Fruit fly (Drosophila melanogaster) whole organism, pupa: ENCODE measurements around the gene CG17325.

Source experiments
- CG10348 ChIP-seq: fragments of 200-800 bp; sonication (Bioruptor generic); IDR thresholded peaks from 2 replicates; pipeline ENCODE4 v1.3.6; 2022; ENCODE audit warnings: missing biosample characterization, missing genetic modification characterization
- CG12605 ChIP-seq: fragments of 200-800 bp; sonication (Bioruptor generic); IDR thresholded peaks from 2 replicates; pipeline ENCODE4 v1.3.6; 2022; ENCODE audit warnings: missing biosample characterization, missing genetic modification characterization
- CG13204 ChIP-seq: fragments of 200-800 bp; sonication (Bioruptor generic); optimal IDR thresholded peaks from 2 replicates; lab custom pipeline; 2018; ENCODE audit warnings: missing biosample characterization, mild to moderate bottlenecking, missing genetic modification characterization, moderate library complexity
- CG14655 ChIP-seq: fragments of 200-800 bp; sonication (Bioruptor generic); optimal IDR thresholded peaks from 3 replicates; lab custom pipeline; 2017; ENCODE audit warnings: mild to moderate bottlenecking, missing biosample characterization, missing genetic modification reagents, missing genetic modification characterization
- CG15710 ChIP-seq: fragments of 200-800 bp; sonication (Bioruptor generic); optimal IDR thresholded peaks from 2 replicates; lab custom pipeline; 2018; ENCODE audit warnings: missing biosample characterization, mild to moderate bottlenecking, missing genetic modification characterization, moderate library complexity
- CG17806 ChIP-seq: fragments of 200-800 bp; sonication (Bioruptor generic); optimal IDR thresholded peaks from 2 replicates; lab custom pipeline; 2018; ENCODE audit warnings: missing biosample characterization, mild to moderate bottlenecking, missing genetic modification characterization, moderate library complexity
- CG32121 ChIP-seq: fragments of 200-800 bp; sonication (Bioruptor generic); IDR thresholded peaks from 2 replicates; pipeline ENCODE4 v1.3.6; 2022; ENCODE audit warnings: missing biosample characterization, missing genetic modification characterization
- CG34367 ChIP-seq: fragments of 200-800 bp; sonication (Bioruptor generic); optimal IDR thresholded peaks from 2 replicates; lab custom pipeline; 2018; ENCODE audit warnings: missing biosample characterization, mild to moderate bottlenecking, missing genetic modification characterization
- CG4496 ChIP-seq: fragments of 200-800 bp; sonication (Bioruptor generic); IDR thresholded peaks from 3 replicates; pipeline ENCODE4 v1.3.6; 2022; ENCODE audit warnings: missing biosample characterization, missing genetic modification characterization
- CG8159 ChIP-seq: fragments of 200-800 bp; sonication (Bioruptor generic); optimal IDR thresholded peaks from 3 replicates; lab custom pipeline; 2018; ENCODE audit warnings: missing biosample characterization, mild to moderate bottlenecking, missing genetic modification characterization, moderate library complexity
- CG8301 ChIP-seq: fragments of 200-800 bp; sonication (Bioruptor generic); optimal IDR thresholded peaks from 2 replicates; lab custom pipeline; 2018; ENCODE audit warnings: missing biosample characterization, mild to moderate bottlenecking, missing genetic modification characterization
- CG9948 ChIP-seq: fragments of 200-800 bp; sonication (Bioruptor generic); optimal IDR thresholded peaks from 2 replicates; lab custom pipeline; 2018; ENCODE audit warnings: missing biosample characterization, mild to moderate bottlenecking, missing genetic modification characterization, moderate library complexity
- D1 ChIP-seq: fragments of 200-800 bp; sonication (Bioruptor generic); optimal IDR thresholded peaks from 2 replicates; lab custom pipeline; 2018; ENCODE audit warnings: missing biosample characterization, mild to moderate bottlenecking, missing genetic modification characterization, moderate library complexity
- EcR ChIP-seq: fragments of 200-800 bp; sonication (Bioruptor generic); optimal IDR thresholded peaks from 3 replicates; lab custom pipeline; 2019; ENCODE audit warnings: missing biosample characterization, missing genetic modification characterization, mild to moderate bottlenecking, moderate library complexity, missing genetic modification reagents
- Ets98B ChIP-seq: fragments of 200-800 bp; sonication (Bioruptor generic); IDR thresholded peaks from 2 replicates; pipeline ENCODE4 v1.3.6; 2022; ENCODE audit warnings: missing biosample characterization, missing genetic modification characterization
- Pif1A ChIP-seq: fragments of 200-800 bp; sonication (Bioruptor generic); optimal IDR thresholded peaks from 3 replicates; lab custom pipeline; 2016; ENCODE audit warnings: missing biosample characterization, missing genetic modification characterization
- Pif1B ChIP-seq: fragments of 200-800 bp; sonication (Bioruptor generic); optimal IDR thresholded peaks from 3 replicates; lab custom pipeline; 2016; ENCODE audit warnings: missing biosample characterization, missing genetic modification characterization
- Snoo ChIP-seq: fragments of 200-800 bp; sonication (Bioruptor generic); optimal IDR thresholded peaks from 3 replicates; lab custom pipeline; 2017; ENCODE audit warnings: missing biosample characterization, mild to moderate bottlenecking, missing genetic modification characterization, inconsistent platforms
- fd96Ca ChIP-seq: fragments of 200-800 bp; sonication (Bioruptor generic); IDR thresholded peaks from 3 replicates; pipeline ENCODE4 v1.3.6; 2022; ENCODE audit warnings: missing biosample characterization, missing genetic modification characterization
- gl ChIP-seq: fragments of 200-800 bp; sonication (Bioruptor generic); optimal IDR thresholded peaks from 2 replicates; lab custom pipeline; 2018; ENCODE audit warnings: missing biosample characterization, mild to moderate bottlenecking, missing genetic modification characterization
- rn ChIP-seq: fragments of 200-800 bp; sonication (Bioruptor generic); IDR thresholded peaks from 2 replicates; pipeline ENCODE4 v1.3.6; 2022; ENCODE audit warnings: missing biosample characterization, missing genetic modification characterization

CG17325 gene

DNA sequence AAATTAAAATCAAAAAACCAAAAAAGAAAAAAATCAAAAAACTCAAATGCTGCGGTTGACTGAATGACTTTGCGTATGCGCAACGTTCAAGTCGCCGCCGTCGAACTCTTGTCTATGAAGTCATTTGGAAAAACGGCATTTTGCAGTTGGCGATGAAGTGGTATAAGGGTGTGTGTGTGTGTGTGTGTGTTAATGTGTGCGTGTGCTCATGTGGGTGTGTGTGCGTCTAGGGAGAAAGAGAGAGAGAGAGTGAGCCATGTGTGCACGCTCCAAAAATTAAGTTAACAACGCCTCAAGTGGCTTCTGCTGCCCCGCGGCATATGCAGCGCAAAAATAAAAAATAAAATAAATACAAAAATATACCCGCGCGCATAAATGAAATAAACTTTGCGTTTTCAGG lies 35.0 kb upstream of the CG17325 start:
- TF ChIP-seq Pif1A (GFP tag; lab: Kevin White, UChicago), result no peak

DNA sequence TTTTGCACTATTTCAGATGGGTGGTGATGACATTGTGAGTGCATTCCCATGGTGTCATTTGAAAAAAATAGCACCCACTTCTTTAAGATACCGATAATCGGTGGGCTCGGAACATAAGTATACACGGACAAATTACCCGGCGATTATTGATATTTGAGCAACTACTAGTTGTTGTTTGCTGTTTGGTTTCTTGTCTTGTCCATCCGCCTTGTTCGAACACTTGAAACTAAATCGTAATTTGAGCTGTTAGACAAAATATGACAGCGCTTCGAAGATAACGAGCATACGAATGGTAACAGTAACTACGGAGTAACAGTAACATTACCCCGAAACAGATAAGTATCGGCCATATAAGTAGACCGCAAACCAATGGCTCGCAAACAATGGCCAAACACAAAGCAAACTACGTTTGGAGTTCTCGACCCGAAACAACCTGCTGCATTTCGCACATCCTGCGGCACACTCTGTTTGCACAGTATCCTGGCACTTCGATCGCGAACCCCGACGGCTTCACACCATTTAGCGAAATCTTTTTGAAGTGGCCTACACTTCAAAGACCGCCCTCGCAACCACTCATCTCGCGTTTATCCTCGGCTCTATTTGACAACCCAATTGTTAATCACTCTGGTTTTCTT lies 31.4 kb upstream of the CG17325 start:
- no peak for TF ChIP-seq fd96Ca (GFP tag; lab: Robert Waterston, UW)
- no peak for TF ChIP-seq rn (GFP tag; lab: Robert Waterston, UW)
- TF ChIP-seq D1 (tag; lab: Kevin White, UChicago), result no peak
- no peak for TF ChIP-seq CG15710 (tag; lab: Kevin White, UChicago)
- no peak for TF ChIP-seq Snoo (tag; lab: Kevin White, UChicago)
- no peak for TF ChIP-seq CG34367 (tag; lab: Kevin White, UChicago)
- TF ChIP-seq Ets98B (GFP tag; lab: Robert Waterston, UW), result no peak
- no peak for TF ChIP-seq CG8159 (tag; lab: Kevin White, UChicago)
- TF ChIP-seq CG9948 (tag; lab: Kevin White, UChicago), result no peak
- TF ChIP-seq EcR (GFP tag; lab: Kevin White, UChicago), result no peak
- no peak for TF ChIP-seq CG10348 (GFP tag; lab: Robert Waterston, UW)
- no peak for TF ChIP-seq Pif1B
- TF ChIP-seq CG12605 (GFP tag; lab: Robert Waterston, UW), result no peak
- TF ChIP-seq CG32121 (GFP tag; lab: Robert Waterston, UW), result no peak
- TF ChIP-seq gl (tag; lab: Kevin White, UChicago), result no peak
- no peak for TF ChIP-seq CG8301 (tag; lab: Kevin White, UChicago)

DNA sequence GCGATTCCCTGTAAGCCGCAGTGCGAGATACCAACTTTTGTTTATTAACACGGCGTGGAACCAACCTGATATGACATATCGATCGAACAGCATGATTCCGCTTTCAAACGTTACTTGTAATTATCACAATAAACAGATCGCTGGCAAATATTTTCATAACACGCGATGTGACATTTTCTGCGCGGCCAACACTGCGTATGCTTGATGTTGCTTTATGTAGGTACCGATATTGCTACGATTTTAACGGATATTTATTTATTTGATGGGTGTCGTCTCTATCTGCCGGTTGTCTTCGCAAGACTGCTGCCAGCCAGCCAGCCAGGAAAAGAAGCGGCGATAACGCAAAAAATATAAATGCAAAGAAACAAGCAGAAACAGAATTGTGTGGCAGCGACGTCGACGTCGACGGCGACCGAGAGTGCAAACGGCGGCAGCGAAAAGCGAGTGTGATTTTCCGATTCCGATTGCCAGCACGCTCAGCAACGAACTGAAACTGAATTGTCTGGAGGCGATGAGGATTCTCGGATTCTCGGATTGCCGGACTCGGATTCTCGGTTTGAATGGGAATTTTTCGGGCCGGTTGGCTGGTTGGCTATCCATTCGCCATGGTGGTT lies 30.1 kb upstream of the CG17325 start:
- no peak for TF ChIP-seq CG4496 (GFP tag; lab: Robert Waterston, UW)
- no peak for TF ChIP-seq CG10348 (GFP tag; lab: Robert Waterston, UW)
- no peak for TF ChIP-seq CG32121 (GFP tag; lab: Robert Waterston, UW)
- TF ChIP-seq rn (GFP tag; lab: Robert Waterston, UW), result no peak
- TF ChIP-seq Ets98B (GFP tag; lab: Robert Waterston, UW), result no peak
- TF ChIP-seq CG8159 (tag; lab: Kevin White, UChicago), result no peak
- TF ChIP-seq CG13204 (GFP tag; lab: Kevin White, UChicago), result no peak
- TF ChIP-seq CG17806 (tag; lab: Kevin White, UChicago), result no peak
- no peak for TF ChIP-seq CG15710 (tag; lab: Kevin White, UChicago)
- TF ChIP-seq fd96Ca (GFP tag; lab: Robert Waterston, UW), result no peak
- no peak for TF ChIP-seq gl (tag; lab: Kevin White, UChicago)
- no peak for TF ChIP-seq CG14655 (GFP tag; lab: Kevin White, UChicago)

DNA sequence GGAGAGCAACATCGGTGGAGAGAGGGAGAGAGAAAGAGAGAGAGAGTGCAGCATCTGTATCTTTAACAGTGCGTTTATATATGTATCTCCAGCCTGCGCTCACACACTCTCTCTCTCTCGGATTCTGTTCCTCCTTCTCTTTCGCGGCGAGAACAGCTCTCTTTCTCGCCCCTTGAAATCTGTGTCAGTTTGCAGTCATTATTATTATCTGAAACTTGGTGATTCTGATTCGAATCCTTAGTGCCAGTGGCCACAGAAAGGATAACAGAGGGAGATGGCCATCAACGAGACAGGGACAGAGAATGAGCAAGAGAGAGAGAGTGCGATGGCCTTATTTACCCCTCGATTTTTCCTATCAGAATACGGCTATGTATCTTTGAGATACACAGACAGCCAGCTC lies 29.5 kb upstream of the CG17325 start:
- no peak for TF ChIP-seq gl (tag; lab: Kevin White, UChicago)

DNA sequence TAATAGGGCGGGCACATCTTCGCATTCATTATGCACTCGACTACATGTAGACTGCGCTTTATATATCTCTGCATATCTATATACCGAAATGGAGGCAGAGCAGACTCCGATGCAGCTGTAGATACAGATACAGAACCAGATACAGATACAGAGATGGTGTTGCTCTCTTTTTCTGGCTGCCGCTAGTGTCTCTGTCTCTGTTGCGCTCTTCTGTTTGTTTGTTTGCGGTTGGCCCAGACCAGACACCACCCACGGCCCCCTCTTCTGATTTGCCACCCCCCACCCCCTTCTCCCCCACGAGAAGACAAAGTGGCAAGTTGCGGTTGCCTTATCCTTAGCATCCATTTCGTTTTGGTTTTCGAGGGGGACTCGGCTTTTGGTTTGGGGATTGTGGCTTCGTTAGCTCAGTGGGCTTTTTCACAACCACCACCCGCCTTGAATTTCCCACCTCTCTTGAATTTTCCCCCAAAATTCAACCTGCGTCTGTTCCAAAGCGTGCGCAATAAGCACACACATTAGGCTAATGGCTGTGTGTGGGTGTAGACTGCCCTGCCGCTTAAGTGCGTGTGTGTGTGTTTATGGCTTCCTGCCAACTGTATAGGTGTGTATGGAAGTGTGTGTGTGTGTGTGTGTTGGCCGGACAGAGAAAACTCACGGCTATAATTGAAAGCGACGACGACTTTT lies 28.9 kb upstream of the CG17325 start:
- TF ChIP-seq CG13204 (GFP tag; lab: Kevin White, UChicago), result no peak
- no peak for TF ChIP-seq CG8159 (tag; lab: Kevin White, UChicago)
- TF ChIP-seq Snoo (tag; lab: Kevin White, UChicago), result no peak
- no peak for TF ChIP-seq Pif1A (GFP tag; lab: Kevin White, UChicago)
- no peak for TF ChIP-seq Ets98B (GFP tag; lab: Robert Waterston, UW)
- no peak for TF ChIP-seq CG4496 (GFP tag; lab: Robert Waterston, UW)
- TF ChIP-seq Pif1B, result no peak
- TF ChIP-seq CG32121 (GFP tag; lab: Robert Waterston, UW), result no peak
- TF ChIP-seq gl (tag; lab: Kevin White, UChicago), result no peak
- TF ChIP-seq CG34367 (tag; lab: Kevin White, UChicago), result no peak
- no peak for TF ChIP-seq CG9948 (tag; lab: Kevin White, UChicago)
- no peak for TF ChIP-seq D1 (tag; lab: Kevin White, UChicago)
- TF ChIP-seq CG8301 (tag; lab: Kevin White, UChicago), result no peak
- TF ChIP-seq EcR (GFP tag; lab: Kevin White, UChicago), result no peak
- TF ChIP-seq CG17806 (tag; lab: Kevin White, UChicago), result no peak
- TF ChIP-seq CG14655 (GFP tag; lab: Kevin White, UChicago), result no peak

DNA sequence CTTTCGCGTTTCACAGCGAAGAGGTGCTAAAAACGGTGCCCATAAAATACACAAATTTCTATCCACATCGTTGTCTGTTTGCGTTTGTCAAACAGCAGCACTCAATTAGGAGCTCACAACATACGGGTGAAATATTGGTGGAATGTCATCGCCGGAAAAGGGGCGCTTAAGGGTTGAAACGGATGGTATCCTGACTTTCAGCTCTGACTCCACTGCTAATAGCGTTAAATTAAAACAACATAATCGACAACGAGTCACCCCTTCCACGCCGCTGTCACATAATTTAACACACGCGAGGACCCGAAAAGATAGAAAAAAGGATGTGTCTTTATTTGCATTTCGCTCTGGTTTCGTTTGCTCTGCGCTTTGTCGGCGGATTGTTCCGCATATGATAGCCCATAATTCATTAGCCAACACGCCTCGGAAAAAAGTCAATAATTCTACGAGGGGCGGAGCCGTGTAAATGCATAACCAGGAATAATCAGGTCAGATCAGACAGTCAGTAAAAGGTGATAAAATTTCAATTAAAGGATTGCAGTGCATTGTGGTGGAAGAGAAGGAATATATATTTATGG lies 27.3 kb upstream of the CG17325 start:
- no peak for TF ChIP-seq CG12605 (GFP tag; lab: Robert Waterston, UW)
- TF ChIP-seq gl (tag; lab: Kevin White, UChicago), result no peak
- no peak for TF ChIP-seq CG15710 (tag; lab: Kevin White, UChicago)
- TF ChIP-seq D1 (tag; lab: Kevin White, UChicago), result no peak
- no peak for TF ChIP-seq CG34367 (tag; lab: Kevin White, UChicago)
- no peak for TF ChIP-seq rn (GFP tag; lab: Robert Waterston, UW)
- TF ChIP-seq Pif1A (GFP tag; lab: Kevin White, UChicago), result no peak
- no peak for TF ChIP-seq Snoo (tag; lab: Kevin White, UChicago)
- no peak for TF ChIP-seq CG8159 (tag; lab: Kevin White, UChicago)
